Worm (Caenorhabditis elegans) whole organism, L1 larva: ENCODE measurements around the gene nhr-68.

Experiments used
- ama-1 ChIP-seq: fragments of 150-350 bp; optimal IDR thresholded peaks from 2 replicates; lab custom pipeline; 2014
- ceh-8 ChIP-seq: fragments of 200-800 bp; sonication (Bioruptor generic); optimal IDR thresholded peaks from 2 replicates; lab custom pipeline; 2018; ENCODE audit warnings: mild to moderate bottlenecking, missing genetic modification characterization, moderate library complexity, missing compliant biosample characterization
- irx-1 ChIP-seq: sonication (generic microtip); optimal IDR thresholded peaks from 2 replicates; lab custom pipeline; 2016; ENCODE audit warnings: missing genetic modification characterization, missing compliant biosample characterization
- lin-15B ChIP-seq: fragments of 150-350 bp; sonication (generic microtip); optimal IDR thresholded peaks from 3 replicates; lab custom pipeline; 2014; ENCODE audit warnings: missing biosample characterization, missing genetic modification characterization
- lsy-2 ChIP-seq, 2 experiments: fragments of 150-350 bp; optimal IDR thresholded peaks; 2 replicates each; lab custom pipeline; 2014; ENCODE audit warnings: missing biosample characterization in 2 of 2, missing genetic modification characterization in 2 of 2
- nhr-76 ChIP-seq: sonication (generic microtip); optimal IDR thresholded peaks from 2 replicates; lab custom pipeline; 2017; ENCODE audit warnings: missing biosample characterization, missing genetic modification characterization
- nhr-85 ChIP-seq: sonication (generic microtip); peaks from one replicate; lab custom pipeline; 2016; ENCODE audit warnings: missing genetic modification characterization, inconsistent platforms, missing compliant biosample characterization
- rnt-1 ChIP-seq: sonication (generic microtip); optimal IDR thresholded peaks from 2 replicates; lab custom pipeline; 2016; ENCODE audit warnings: mild to moderate bottlenecking, missing genetic modification characterization, moderate library complexity, missing compliant biosample characterization
- skn-1 ChIP-seq: fragments of 150-350 bp; optimal IDR thresholded peaks from 2 replicates; lab custom pipeline; 2014; ENCODE audit warnings: missing biosample characterization, missing genetic modification characterization
- sox-4 ChIP-seq: sonication (generic microtip); optimal IDR thresholded peaks from 2 replicates; lab custom pipeline; 2016; ENCODE audit warnings: missing genetic modification characterization, missing compliant biosample characterization
- swsn-7 ChIP-seq: sonication (generic microtip); optimal IDR thresholded peaks from 2 replicates; lab custom pipeline; 2016; ENCODE audit warnings: missing genetic modification characterization, missing compliant biosample characterization

DNA sequence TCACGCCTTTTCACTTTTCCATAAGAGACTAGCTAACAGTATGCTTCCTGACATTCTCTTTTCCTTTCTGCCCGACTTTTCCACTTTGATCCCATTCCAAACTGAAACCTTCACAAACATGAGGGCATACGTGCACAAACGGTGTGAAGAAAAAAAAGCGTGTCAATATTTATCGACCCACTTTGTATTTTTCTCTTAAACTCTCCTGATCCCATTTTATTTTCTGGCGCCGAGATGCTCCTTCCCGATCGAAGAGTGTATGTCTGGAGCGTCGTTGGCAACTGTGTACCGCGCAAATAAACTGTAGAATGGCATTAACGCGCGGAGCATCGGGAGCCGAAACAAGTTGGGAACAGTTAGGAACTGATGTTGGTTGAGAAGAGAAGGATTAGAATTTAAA, 43.7 kb upstream of the nhr-68 start:
- TF ChIP-seq nhr-76 (tag; lab: Kevin White, UChicago) (no peak), rnt-1 (no peak), swsn-7 (tag; lab: Kevin White, UChicago) (no peak), ceh-8 (GFP tag; lab: Kevin White, UChicago) (no peak), lsy-2 (tag; optimal IDR thresholded peaks at IDR 0.05; lab: Kevin White, UChicago) (peak in 1 of 2 experiments; percentile 21), irx-1 (tag; lab: Kevin White, UChicago) (no peak), sox-4 (tag; lab: Kevin White, UChicago) (no peak), ama-1 (lab: Kevin White, UChicago) (no peak), lin-15B (tag; lab: Kevin White, UChicago) (no peak), skn-1 (no peak), nhr-85 (no peak)
